Worm (Caenorhabditis elegans) whole organism, L4 larva: ENCODE results near the gene C14A11.9.

Source experiments
- T20F7.1 ChIP-seq: fragments of 200-800 bp; sonication (Bioruptor generic); optimal IDR thresholded peaks from 2 replicates; lab custom pipeline; 2018; ENCODE audit warnings: mild to moderate bottlenecking, missing genetic modification characterization, missing compliant biosample characterization
- aha-1 ChIP-seq: fragments of 150-350 bp; peaks from one replicate; lab custom pipeline; 2014; ENCODE audit warnings: missing biosample characterization, missing genetic modification characterization
- ama-1 ChIP-seq: fragments of 150-350 bp; optimal IDR thresholded peaks from 2 replicates; lab custom pipeline; 2014; ENCODE audit warnings: inconsistent platforms, mixed read lengths
- ceh-32 ChIP-seq: sonication (generic microtip); optimal IDR thresholded peaks from 2 replicates; lab custom pipeline; 2016; ENCODE audit warnings: mild to moderate bottlenecking, missing genetic modification characterization, missing compliant biosample characterization; ENCODE audit not compliant: poor library complexity
- lim-7 ChIP-seq: fragments of 200-800 bp; sonication (Bioruptor generic); IDR thresholded peaks from 2 replicates; pipeline ENCODE4 v1.3.6; 2022; ENCODE audit warnings: missing genetic modification characterization, missing compliant biosample characterization
- nhr-25 ChIP-seq: sonication (generic microtip); optimal IDR thresholded peaks from 2 replicates; lab custom pipeline; 2017; ENCODE audit warnings: missing genetic modification characterization, mild to moderate bottlenecking, missing compliant biosample characterization, antibody characterized with exemption, moderate library complexity, borderline replicate concordance; ENCODE audit not compliant: insufficient read depth
- nhr-77 ChIP-seq: fragments of 150-350 bp; optimal IDR thresholded peaks from 2 replicates; lab custom pipeline; 2014; ENCODE audit warnings: missing biosample characterization, missing genetic modification characterization
- pqm-1 ChIP-seq: sonication (generic microtip); optimal IDR thresholded peaks from 2 replicates; lab custom pipeline; 2017; ENCODE audit warnings: missing biosample characterization, missing genetic modification characterization
- skn-1 ChIP-seq: fragments of 150-350 bp; optimal IDR thresholded peaks from 2 replicates; lab custom pipeline; 2014; ENCODE audit warnings: missing biosample characterization, missing genetic modification characterization
- unc-39 ChIP-seq: sonication (generic microtip); optimal IDR thresholded peaks from 2 replicates; lab custom pipeline; 2017; ENCODE audit warnings: missing biosample characterization, missing genetic modification characterization
- zag-1 ChIP-seq: fragments of 150-350 bp; optimal IDR thresholded peaks from 2 replicates; lab custom pipeline; 2014; ENCODE audit warnings: missing biosample characterization, missing genetic modification characterization
- ztf-7 ChIP-seq: fragments of 150-350 bp; optimal IDR thresholded peaks from 2 replicates; lab custom pipeline; 2014; ENCODE audit warnings: missing biosample characterization, missing genetic modification characterization

DNA sequence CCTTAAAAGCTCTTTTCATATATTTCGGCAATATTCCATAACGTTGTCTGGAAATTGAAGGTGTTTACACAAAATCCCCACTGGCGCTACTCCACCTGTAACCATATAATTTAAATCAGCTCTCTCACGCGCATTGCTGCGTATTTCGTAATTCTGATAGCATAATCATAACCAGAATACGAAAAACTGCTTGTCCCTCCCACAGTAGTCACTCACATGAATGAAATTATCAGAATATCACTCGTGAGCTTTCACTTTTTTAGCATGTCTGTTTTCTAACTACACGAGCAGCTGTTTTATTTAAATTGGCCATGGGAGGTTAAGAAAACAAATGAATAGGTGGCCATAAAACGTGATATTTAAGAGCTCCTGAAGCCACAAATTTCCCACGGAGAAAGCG, 10.3 kb upstream of the C14A11.9 start:
- TF ChIP-seq pqm-1 (tag; lab: Kevin White, UChicago) (no peak), T20F7.1 (GFP tag; lab: Kevin White, UChicago) (no peak), aha-1 (tag; lab: Kevin White, UChicago) (peak; percentile 64), unc-39 (tag; lab: Kevin White, UChicago) (no peak), ama-1 (lab: Kevin White, UChicago) (no peak), skn-1 (tag; lab: Kevin White, UChicago) (no peak), ceh-32 (no peak), ztf-7 (tag; lab: Kevin White, UChicago) (no peak), zag-1 (tag; lab: Kevin White, UChicago) (no peak), nhr-25 (tag; lab: Kevin White, UChicago) (no peak), lim-7 (GFP tag; lab: Robert Waterston, UW) (no peak), nhr-77 (no peak)
